In the genomic region with DNA sequence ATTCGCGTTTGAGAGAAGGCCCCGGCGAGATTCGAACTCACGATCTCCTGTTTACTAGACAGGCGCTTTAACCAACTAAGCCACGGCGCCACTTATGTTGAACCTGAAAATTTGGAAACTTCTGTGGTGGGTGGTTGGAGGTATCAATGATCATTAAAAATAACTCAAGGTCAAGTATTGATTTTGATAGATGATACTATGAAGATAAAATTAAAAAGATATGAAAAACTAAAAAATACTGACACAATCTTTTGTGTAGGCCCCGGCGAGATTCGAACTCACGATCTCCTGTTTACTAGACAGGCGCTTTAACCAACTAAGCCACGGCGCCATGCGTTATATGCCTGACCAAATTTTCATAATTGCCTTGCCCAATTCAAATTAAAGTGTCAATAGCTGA, we compare ENCODE assay signal across 1 fruit fly cellular context.
TF ChIP-seq lines count a peak whose summit lies in the region.

No protein-coding gene starts in this region.

TF ChIP-seq in whole organism, embryonic, 481 proteins besides CTCF, POLR2A, EP300 and RAD21 (continued from another document):
- TF ChIP-seq CG6791 (GFP tag; IDR thresholded peaks at IDR 0.05; lab: Robert Waterston, UW; ENCODE audit: partially characterized antibody) (peak; percentile 87), Dll (GFP tag; IDR thresholded peaks at IDR 0.05; lab: Robert Waterston, UW; ENCODE audit: partially characterized antibody) (peak; percentile 61; the same call in 3 of the 4 replicates), Bgb (GFP tag; IDR thresholded peaks at IDR 0.05; lab: Robert Waterston, UW; ENCODE audit: partially characterized antibody) (peak; percentile 83), CG42726 (GFP tag; IDR thresholded peaks at IDR 0.05; lab: Robert Waterston, UW; ENCODE audit: partially characterized antibody) (peak; percentile 69; the same call in 1 of the 2 replicates), CG4328 (GFP tag; optimal IDR thresholded peaks at IDR 0.05; lab: Kevin White, UChicago) (peak; percentile 0), inv (GFP tag; IDR thresholded peaks at IDR 0.05; lab: Robert Waterston, UW; ENCODE audit: partially characterized antibody) (peak; percentile 45; the same call in 1 of the 2 replicates), Stat92E (GFP tag; optimal IDR thresholded peaks at IDR 0.05; lab: Kevin White, UChicago) (peak in 1 of 3 experiments; percentile 54), Bdp1 (GFP tag; optimal IDR thresholded peaks at IDR 0.05; lab: Kevin White, UChicago) (peak; percentile 99), CG14014 (GFP tag; IDR thresholded peaks at IDR 0.05; lab: Robert Waterston, UW) (no peak), insv (GFP tag; optimal IDR thresholded peaks at IDR 0.05; lab: Kevin White, UChicago) (no peak), Vsx1 (GFP tag; optimal IDR thresholded peaks at IDR 0.05; lab: Kevin White, UChicago) (no peak), mld (GFP tag; IDR thresholded peaks at IDR 0.05; lab: Robert Waterston, UW; ENCODE audit: partially characterized antibody) (peak; percentile 81), hbn (GFP tag; IDR thresholded peaks at IDR 0.05; lab: Robert Waterston, UW; ENCODE audit: partially characterized antibody) (peak; percentile 24; the same call in 1 of the 2 replicates), sens (GFP tag; lab: Kevin White, UChicago) (peak; percentile 82), bbx (GFP tag; IDR thresholded peaks at IDR 0.05; lab: Robert Waterston, UW; ENCODE audit: partially characterized antibody) (peak; percentile 85), aop (GFP tag; IDR thresholded peaks at IDR 0.05; lab: Robert Waterston, UW) (0 out of 2 replicates have a peak, but pooled peaks have one; percentile 21), so (GFP tag; IDR thresholded peaks at IDR 0.05; lab: Robert Waterston, UW) (peak; percentile 84; the same call in 2 of the 3 replicates), nerfin-2 (GFP tag; IDR thresholded peaks at IDR 0.05; lab: Robert Waterston, UW; ENCODE audit: partially characterized antibody) (peak; percentile 82), CG4404 (GFP tag; IDR thresholded peaks at IDR 0.05; lab: Robert Waterston, UW) (no peak), Drgx (GFP tag; IDR thresholded peaks at IDR 0.05; lab: Robert Waterston, UW) (no peak), Lhr (GFP tag; optimal IDR thresholded peaks at IDR 0.05; lab: Kevin White, UChicago) (no peak), zfh1 (GFP tag; IDR thresholded peaks at IDR 0.05; lab: Robert Waterston, UW) (peak; percentile 26; the same call in 1 of the 3 replicates), CG16813 (GFP tag; IDR thresholded peaks at IDR 0.05; lab: Robert Waterston, UW; ENCODE audit: partially characterized antibody) (peak; percentile 85), vnd (GFP tag; IDR thresholded peaks at IDR 0.05; lab: Robert Waterston, UW; ENCODE audit: partially characterized antibody) (peak; percentile 69), CG6272 (GFP tag; IDR thresholded peaks at IDR 0.05; lab: Robert Waterston, UW) (no peak), CG8089 (GFP tag; optimal IDR thresholded peaks at IDR 0.05; lab: Kevin White, UChicago) (no peak), CG34376 (GFP tag; optimal IDR thresholded peaks at IDR 0.05; lab: Kevin White, UChicago) (peak; percentile 79), gce (GFP tag; IDR thresholded peaks at IDR 0.05; lab: Robert Waterston, UW) (no peak), CG13287 (GFP tag; IDR thresholded peaks at IDR 0.05; lab: Robert Waterston, UW; ENCODE audit: partially characterized antibody) (peak; percentile 55; the same call in 1 of the 2 replicates)
